Worm (Caenorhabditis elegans) whole organism, late embryonic: ENCODE data around the gene pph-4.2.

Experiments
- C38D4.7 ChIP-seq: fragments of 200-800 bp; sonication (Bioruptor generic); optimal IDR thresholded peaks from 2 replicates; lab custom pipeline; 2018; ENCODE audit warnings: mild to moderate bottlenecking, missing genetic modification characterization, moderate library complexity, missing compliant biosample characterization
- F13H6.1 ChIP-seq: sonication (generic microtip); optimal IDR thresholded peaks from 2 replicates; lab custom pipeline; 2016; ENCODE audit warnings: missing genetic modification characterization, missing compliant biosample characterization
- K02D7.2 ChIP-seq: sonication (generic microtip); optimal IDR thresholded peaks from 2 replicates; lab custom pipeline; 2017; ENCODE audit warnings: mild to moderate bottlenecking, missing genetic modification characterization, missing compliant biosample characterization
- K09A11.1 ChIP-seq: sonication (generic microtip); optimal IDR thresholded peaks from 2 replicates; lab custom pipeline; 2017; ENCODE audit warnings: antibody characterized with exemption, mild to moderate bottlenecking, missing genetic modification characterization, missing compliant biosample characterization; ENCODE audit not compliant: insufficient read depth
- ceh-34 ChIP-seq: sonication (generic microtip); optimal IDR thresholded peaks from 2 replicates; lab custom pipeline; 2016; ENCODE audit warnings: mild to moderate bottlenecking, missing genetic modification characterization, missing compliant biosample characterization
- ceh-45 ChIP-seq: fragments of 200-800 bp; sonication (Bioruptor generic); IDR thresholded peaks from 2 replicates; pipeline ENCODE4 v1.3.6; 2022; ENCODE audit warnings: missing genetic modification reagents, missing genetic modification characterization, missing compliant biosample characterization
- ceh-48 ChIP-seq: sonication (generic microtip); optimal IDR thresholded peaks from 2 replicates; lab custom pipeline; 2016; ENCODE audit warnings: missing genetic modification characterization, inconsistent platforms, missing compliant biosample characterization
- che-1 ChIP-seq: sonication (generic microtip); optimal IDR thresholded peaks from 2 replicates; lab custom pipeline; 2016; ENCODE audit warnings: mild to moderate bottlenecking, missing genetic modification characterization, missing compliant biosample characterization
- elt-2 ChIP-seq: sonication (generic microtip); optimal IDR thresholded peaks from 2 replicates; lab custom pipeline; 2016; ENCODE audit warnings: missing genetic modification reagents, missing genetic modification characterization, missing compliant biosample characterization
- elt-4 ChIP-seq: sonication (generic microtip); optimal IDR thresholded peaks from 2 replicates; lab custom pipeline; 2016; ENCODE audit warnings: missing genetic modification characterization, missing compliant biosample characterization
- eyg-1 ChIP-seq: sonication (generic microtip); optimal IDR thresholded peaks from 2 replicates; lab custom pipeline; 2016; ENCODE audit warnings: missing genotype, missing genetic modification characterization, missing compliant biosample characterization
- fax-1 ChIP-seq: sonication (generic microtip); optimal IDR thresholded peaks from 2 replicates; lab custom pipeline; 2016; ENCODE audit warnings: missing genotype, missing genetic modification characterization, missing compliant biosample characterization
- fkh-6 ChIP-seq: sonication (generic microtip); optimal IDR thresholded peaks from 2 replicates; lab custom pipeline; 2016; ENCODE audit warnings: missing genetic modification characterization, missing compliant biosample characterization
- gmeb-2 ChIP-seq: sonication (generic microtip); optimal IDR thresholded peaks from 2 replicates; lab custom pipeline; 2016; ENCODE audit warnings: missing genetic modification characterization, inconsistent platforms, missing compliant biosample characterization
- hlh-13 ChIP-seq: fragments of 200-800 bp; sonication (Bioruptor generic); optimal IDR thresholded peaks from 2 replicates; lab custom pipeline; 2018; ENCODE audit warnings: mild to moderate bottlenecking, missing genetic modification characterization, missing compliant biosample characterization
- hlh-15 ChIP-seq: sonication (generic microtip); optimal IDR thresholded peaks from 2 replicates; lab custom pipeline; 2016; ENCODE audit warnings: missing genetic modification characterization, missing compliant biosample characterization
- hlh-30 ChIP-seq: sonication (generic microtip); optimal IDR thresholded peaks from 2 replicates; lab custom pipeline; 2017; ENCODE audit warnings: antibody characterized with exemption, missing genetic modification characterization, missing compliant biosample characterization; ENCODE audit not compliant: insufficient read depth
- hlh-6 ChIP-seq: sonication (generic microtip); optimal IDR thresholded peaks from 2 replicates; lab custom pipeline; 2016; ENCODE audit warnings: missing genotype, missing genetic modification characterization, missing compliant biosample characterization
- hlh-8 ChIP-seq: sonication (generic microtip); optimal IDR thresholded peaks from 2 replicates; lab custom pipeline; 2016; ENCODE audit warnings: missing genotype, missing genetic modification characterization, missing compliant biosample characterization
- nfya-1 ChIP-seq: sonication (generic microtip); optimal IDR thresholded peaks from 2 replicates; lab custom pipeline; 2017; ENCODE audit warnings: missing genetic modification characterization, mild to moderate bottlenecking, missing compliant biosample characterization, antibody characterized with exemption, moderate library complexity
- pat-9 ChIP-seq: fragments of 200-800 bp; sonication (Bioruptor generic); optimal IDR thresholded peaks from 2 replicates; lab custom pipeline; 2018; ENCODE audit warnings: mild to moderate bottlenecking, missing genetic modification characterization, moderate library complexity, missing compliant biosample characterization
- pha-2 ChIP-seq: sonication (generic microtip); optimal IDR thresholded peaks from 2 replicates; lab custom pipeline; 2017; ENCODE audit warnings: mild to moderate bottlenecking, missing genetic modification characterization, missing compliant biosample characterization
- pha-4 ChIP-seq: fragments of 150-350 bp; optimal IDR thresholded peaks from 2 replicates; lab custom pipeline; 2018; ENCODE audit warnings: missing biosample characterization, missing genetic modification reagents, missing genetic modification characterization
- ref-2 ChIP-seq: sonication (generic microtip); optimal IDR thresholded peaks from 2 replicates; lab custom pipeline; 2016; ENCODE audit warnings: missing genetic modification characterization, missing compliant biosample characterization
- sdc-2 ChIP-seq: sonication (generic microtip); optimal IDR thresholded peaks from 2 replicates; lab custom pipeline; 2016; ENCODE audit warnings: missing genotype, missing genetic modification characterization, missing compliant biosample characterization
- syd-9 ChIP-seq: sonication (generic microtip); optimal IDR thresholded peaks from 2 replicates; lab custom pipeline; 2016; ENCODE audit warnings: mild to moderate bottlenecking, missing genetic modification characterization, moderate library complexity, missing compliant biosample characterization
- unc-86 ChIP-seq: sonication (generic microtip); optimal IDR thresholded peaks from 2 replicates; lab custom pipeline; 2016; ENCODE audit warnings: missing genetic modification characterization, missing compliant biosample characterization

The pph-4.2 gene

ce11 chrIII:12377198-12377662, at the start of gene pph-4.2:
TSS of gene pph-4.2 (minus strand) at chrIII:12377248.
- no peak for TF ChIP-seq fkh-6 (tag; lab: Kevin White, UChicago)
- TF ChIP-seq nfya-1 (tag; lab: Kevin White, UChicago): peak; percentile 9

DNA sequence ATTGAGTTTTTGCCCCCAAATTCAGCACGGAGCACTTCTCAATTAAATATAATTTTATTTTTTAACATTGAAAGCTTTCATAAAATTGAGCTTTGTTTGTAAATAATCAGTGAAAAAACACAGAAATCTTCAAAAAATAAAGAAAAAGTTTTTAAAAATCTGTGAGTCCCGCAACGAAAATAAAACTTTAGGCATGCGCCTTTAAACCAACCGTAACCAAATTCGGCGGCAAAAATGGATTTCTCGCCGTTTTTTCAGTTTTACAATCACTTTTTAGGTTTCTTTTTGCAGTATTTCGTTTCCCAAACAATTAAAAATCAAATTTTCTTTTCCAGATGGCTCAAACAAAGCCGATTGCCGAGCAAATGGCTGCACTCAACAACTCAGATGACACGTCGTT, 49.5 kb upstream of the pph-4.2 start, which contains the start of gene pie-1:
pie-1 (plus strand) TSS at position 336 of the 400 bp plus-strand sequence.
- TF ChIP-seq pha-4 (tag; lab: Kevin White, UChicago) (no peak), unc-86 (tag; lab: Kevin White, UChicago) (no peak), K02D7.2 (no peak), elt-2 (tag; lab: Kevin White, UChicago) (no peak), che-1 (no peak), F13H6.1 (no peak), gmeb-2 (tag; lab: Kevin White, UChicago) (no peak)
- TF ChIP-seq, all 69 proteins: peak for 0

- no peak for TF ChIP-seq eyg-1 (tag; lab: Kevin White, UChicago)
- TF ChIP-seq elt-2 (tag; lab: Kevin White, UChicago): no peak
- no peak for TF ChIP-seq hlh-30 (tag; lab: Kevin White, UChicago)
- TF ChIP-seq, all 69 proteins: peak for 0
These were observed 48.9 kb upstream of the pph-4.2 start for ce11 chrIII:12425846-12426405.

- TF ChIP-seq hlh-8 (tag; lab: Kevin White, UChicago): no peak
- no peak for TF ChIP-seq syd-9
- TF ChIP-seq pat-9: no peak
- no peak for TF ChIP-seq pha-2 (tag; lab: Kevin White, UChicago)
- TF ChIP-seq hlh-30 (tag; lab: Kevin White, UChicago): no peak
- no peak for TF ChIP-seq fax-1 (tag; lab: Kevin White, UChicago)
- TF ChIP-seq K09A11.1 (tag; lab: Kevin White, UChicago): no peak
These were observed 47.6 kb upstream of the pph-4.2 start for ce11 chrIII:12424663-12425062.

- TF ChIP-seq syd-9 (no peak), C38D4.7 (GFP tag; lab: Kevin White, UChicago) (no peak)
These were observed 47.0 kb upstream of the pph-4.2 start for ce11 chrIII:12424066-12424465.

- TF ChIP-seq ceh-48 (tag; lab: Kevin White, UChicago) (peak; percentile 25), hlh-13 (GFP tag; lab: Kevin White, UChicago) (no peak), ceh-34 (tag; lab: Kevin White, UChicago) (no peak)
These were observed 44.7 kb upstream of the pph-4.2 start, which contains the start of gene tat-1 for ce11 chrIII:12421708-12422107. TSS of gene tat-1 (minus strand) at chrIII:12421718.

ce11 chrIII:12420256-12420655, 43.2 kb upstream of the pph-4.2 start:
- TF ChIP-seq elt-4 (tag; lab: Kevin White, UChicago) (no peak), ceh-45 (no peak), hlh-6 (no peak), nfya-1 (tag; lab: Kevin White, UChicago) (peak; percentile 98), ref-2 (tag; lab: Kevin White, UChicago) (no peak)

DNA sequence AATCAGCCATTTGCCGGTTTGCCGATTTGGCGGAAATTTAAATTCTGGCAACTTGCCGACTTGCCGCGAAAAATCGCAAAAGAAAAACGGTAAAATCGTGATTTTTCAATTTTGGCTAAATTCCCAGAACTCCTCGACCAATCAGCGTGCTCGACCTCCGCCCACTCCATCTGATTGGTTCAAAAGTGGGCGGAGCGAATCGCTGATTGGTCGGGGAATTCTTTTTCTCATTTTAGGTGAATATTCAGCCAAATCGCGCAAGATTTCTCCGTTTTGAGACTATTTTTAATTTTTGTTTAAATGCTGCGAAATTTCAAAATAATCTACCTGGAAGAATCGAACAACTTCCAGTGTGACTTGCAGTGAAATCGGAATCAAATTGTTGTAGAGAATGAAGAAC, 37.5 kb upstream of the pph-4.2 start:
- TF ChIP-seq hlh-15 (tag; lab: Kevin White, UChicago) (no peak), sdc-2 (tag; lab: Kevin White, UChicago) (no peak), nfya-1 (tag; lab: Kevin White, UChicago) (peak; percentile 91)
